Worm (Caenorhabditis elegans) whole organism, L4 larva: Measurements from ENCODE around the gene lmtr-3.
A peak's percentile ranks its signal among the peaks of the same experiment; 100 is the strongest.

Experiments
- R02D3.7 ChIP-seq: fragments of 150-350 bp; sonication (generic microtip); optimal IDR thresholded peaks from 3 replicates; lab custom pipeline; 2014; ENCODE audit warnings: missing biosample characterization, missing genetic modification characterization
- T26A8.4 ChIP-seq: fragments of 200-800 bp; sonication (Bioruptor generic); IDR thresholded peaks from 2 replicates; pipeline ENCODE4 v1.3.6; 2022; ENCODE audit warnings: missing genetic modification characterization, missing compliant biosample characterization
- Y75B8A.6 ChIP-seq: fragments of 200-800 bp; sonication (Bioruptor generic); IDR thresholded peaks from 2 replicates; pipeline ENCODE4 v1.3.6; 2022; ENCODE audit warnings: missing genetic modification reagents, missing genetic modification characterization, missing compliant biosample characterization
- ZK337.2 ChIP-seq: fragments of 200-800 bp; sonication (Bioruptor generic); IDR thresholded peaks from 2 replicates; pipeline ENCODE4 v1.3.6; 2022; ENCODE audit warnings: missing genetic modification reagents, missing genetic modification characterization, missing compliant biosample characterization
- aha-1 ChIP-seq: fragments of 150-350 bp; peaks from one replicate; lab custom pipeline; 2014; ENCODE audit warnings: missing biosample characterization, missing genetic modification characterization
- aly-2 ChIP-seq: sonication (generic microtip); optimal IDR thresholded peaks from 2 replicates; lab custom pipeline; 2018; ENCODE audit warnings: missing biosample characterization, missing genetic modification characterization
- ama-1 ChIP-seq: fragments of 150-350 bp; optimal IDR thresholded peaks from 2 replicates; lab custom pipeline; 2014; ENCODE audit warnings: inconsistent platforms, mixed read lengths
- arid-1 ChIP-seq: fragments of 200-800 bp; sonication (Bioruptor generic); conservative IDR thresholded peaks from 2 replicates; pipeline ENCODE4 v1.3.6; 2022; ENCODE audit warnings: missing genetic modification reagents, missing genetic modification characterization, missing compliant biosample characterization
- ceh-44 ChIP-seq: fragments of 200-800 bp; sonication (Bioruptor generic); IDR thresholded peaks from 2 replicates; pipeline ENCODE4 v1.3.6; 2022; ENCODE audit warnings: missing genetic modification reagents, missing genetic modification characterization, missing compliant biosample characterization
- ceh-62 ChIP-seq: sonication (generic microtip); optimal IDR thresholded peaks from 2 replicates; lab custom pipeline; 2017; ENCODE audit warnings: missing biosample characterization, missing genetic modification characterization
- ceh-82 ChIP-seq: sonication (generic microtip); optimal IDR thresholded peaks from 2 replicates; lab custom pipeline; 2017; ENCODE audit warnings: missing biosample characterization, missing genetic modification characterization
- cey-2 ChIP-seq: sonication (generic microtip); optimal IDR thresholded peaks from 3 replicates; lab custom pipeline; 2017; ENCODE audit warnings: missing genetic modification characterization, mild to moderate bottlenecking, missing compliant biosample characterization, antibody characterized with exemption, borderline replicate concordance; ENCODE audit not compliant: insufficient read depth
- daf-8 ChIP-seq: fragments of 200-800 bp; sonication (Bioruptor generic); IDR thresholded peaks from 2 replicates; pipeline ENCODE4 v1.3.6; 2022; ENCODE audit warnings: missing genetic modification characterization, missing compliant biosample characterization
- dmd-9 ChIP-seq: fragments of 200-800 bp; sonication (Bioruptor generic); IDR thresholded peaks from 2 replicates; pipeline ENCODE4 v1.3.6; 2022; ENCODE audit warnings: missing genetic modification reagents, missing genetic modification characterization, missing compliant biosample characterization
- dve-1 ChIP-seq: sonication (generic microtip); optimal IDR thresholded peaks from 2 replicates; lab custom pipeline; 2017; ENCODE audit warnings: antibody characterized with exemption, mild to moderate bottlenecking, missing genetic modification characterization, missing compliant biosample characterization; ENCODE audit not compliant: insufficient read depth
- egl-27 ChIP-seq: sonication (generic microtip); optimal IDR thresholded peaks from 3 replicates; lab custom pipeline; 2017; ENCODE audit warnings: missing biosample characterization, missing genetic modification reagents, missing genetic modification characterization
- egl-43 ChIP-seq: fragments of 200-800 bp; sonication (Bioruptor generic); IDR thresholded peaks from 2 replicates; pipeline ENCODE4 v1.3.6; 2022; ENCODE audit warnings: missing genetic modification reagents, missing genetic modification characterization, missing compliant biosample characterization
- fos-1 ChIP-seq: fragments of 150-350 bp; optimal IDR thresholded peaks from 2 replicates; lab custom pipeline; 2014; ENCODE audit warnings: missing biosample characterization, missing genetic modification characterization
- gei-8 ChIP-seq: fragments of 200-800 bp; sonication (Bioruptor generic); optimal IDR thresholded peaks from 2 replicates; lab custom pipeline; 2018; ENCODE audit warnings: mild to moderate bottlenecking, missing genetic modification characterization, missing compliant biosample characterization
- hlh-11 ChIP-seq: fragments of 200-800 bp; sonication (Bioruptor generic); optimal IDR thresholded peaks from 2 replicates; lab custom pipeline; 2018; ENCODE audit warnings: mild to moderate bottlenecking, missing genetic modification characterization, missing compliant biosample characterization
- jun-1 ChIP-seq: fragments of 150-350 bp; optimal IDR thresholded peaks from 2 replicates; lab custom pipeline; 2014; ENCODE audit warnings: missing biosample characterization, missing genetic modification reagents, missing genetic modification characterization
- lin-13 ChIP-seq: fragments of 150-350 bp; optimal IDR thresholded peaks from 2 replicates; lab custom pipeline; 2014; ENCODE audit warnings: missing biosample characterization, missing genetic modification reagents, missing genetic modification characterization
- lin-15B ChIP-seq: fragments of 150-350 bp; sonication (generic microtip); optimal IDR thresholded peaks from 3 replicates; lab custom pipeline; 2014; ENCODE audit warnings: missing biosample characterization, missing genetic modification characterization
- lin-29 ChIP-seq: fragments of 200-800 bp; sonication (Bioruptor generic); IDR thresholded peaks from 2 replicates; pipeline ENCODE4 v1.3.6; 2022; ENCODE audit warnings: missing genetic modification reagents, missing genetic modification characterization, missing compliant biosample characterization
- lin-38 ChIP-seq: fragments of 200-800 bp; sonication (Bioruptor generic); IDR thresholded peaks from 2 replicates; pipeline ENCODE4 v1.3.6; 2022; ENCODE audit warnings: missing genetic modification reagents, missing genetic modification characterization, missing compliant biosample characterization
- lin-39 ChIP-seq: fragments of 150-350 bp; optimal IDR thresholded peaks from 2 replicates; lab custom pipeline; 2014; ENCODE audit warnings: missing biosample characterization, missing genetic modification reagents, missing genetic modification characterization
- lsy-2 ChIP-seq, 2 experiments: fragments of 150-350 bp in 1 of 2; sonication (generic microtip) in 1 of 2; optimal IDR thresholded peaks; 2 replicates each; lab custom pipeline; 2014 to 2017; ENCODE audit warnings: missing biosample characterization in 2 of 2, missing genetic modification characterization in 2 of 2
- madf-9 ChIP-seq: fragments of 200-800 bp; sonication (Bioruptor generic); conservative IDR thresholded peaks from 2 replicates; pipeline ENCODE4 v1.3.6; 2022; ENCODE audit warnings: missing genetic modification reagents, missing genetic modification characterization, missing compliant biosample characterization
- mdl-1 ChIP-seq, 2 experiments: fragments of 150-350 bp in 1 of 2; sonication (generic microtip) in 1 of 2; optimal IDR thresholded peaks; 2 replicates each; lab custom pipeline; 2014 to 2017; ENCODE audit warnings: missing biosample characterization in 2 of 2, missing genetic modification characterization in 2 of 2
- mes-2 ChIP-seq: sonication (generic microtip); optimal IDR thresholded peaks from 2 replicates; lab custom pipeline; 2016; ENCODE audit warnings: missing genotype, mild to moderate bottlenecking, missing genetic modification characterization, missing compliant biosample characterization; ENCODE audit not compliant: poor library complexity, severe bottlenecking
- mxl-2 ChIP-seq: fragments of 200-800 bp; sonication (Bioruptor generic); conservative IDR thresholded peaks from 2 replicates; pipeline ENCODE4 v1.3.6; 2022; ENCODE audit warnings: missing genetic modification reagents, missing genetic modification characterization, missing compliant biosample characterization
- nhr-11 ChIP-seq: fragments of 150-350 bp; optimal IDR thresholded peaks from 2 replicates; lab custom pipeline; 2014; ENCODE audit warnings: missing biosample characterization, missing genetic modification characterization
- nhr-28 ChIP-seq: fragments of 150-350 bp; optimal IDR thresholded peaks from 2 replicates; lab custom pipeline; 2014; ENCODE audit warnings: missing biosample characterization, missing genetic modification characterization
- nhr-76 ChIP-seq: fragments of 150-350 bp; optimal IDR thresholded peaks from 2 replicates; lab custom pipeline; 2014; ENCODE audit warnings: missing biosample characterization, missing genetic modification characterization
- pha-4 ChIP-seq, 2 experiments: fragments of 150-350 bp in 1 of 2; fragments of 200-800 bp in 1 of 2; sonication (Bioruptor generic) in 1 of 2; IDR thresholded peaks in 1 of 2; optimal IDR thresholded peaks in 1 of 2; 2 replicates each; pipeline versions ENCODE4 v1.3.6 to Lab custom; 2014 to 2022; ENCODE audit warnings: missing genetic modification characterization in 2 of 2, missing genetic modification reagents in 2 of 2, missing biosample characterization in 1 of 2, missing compliant biosample characterization in 1 of 2
- pqm-1 ChIP-seq: sonication (generic microtip); optimal IDR thresholded peaks from 2 replicates; lab custom pipeline; 2017; ENCODE audit warnings: missing biosample characterization, missing genetic modification characterization
- saeg-2 ChIP-seq: fragments of 200-800 bp; sonication (Bioruptor generic); IDR thresholded peaks from 2 replicates; pipeline ENCODE4 v1.3.6; 2022; ENCODE audit warnings: missing genetic modification reagents, missing genetic modification characterization, missing compliant biosample characterization
- sdz-12 ChIP-seq: fragments of 200-800 bp; sonication (Bioruptor generic); optimal IDR thresholded peaks from 2 replicates; lab custom pipeline; 2018; ENCODE audit warnings: mild to moderate bottlenecking, missing genetic modification characterization, missing compliant biosample characterization
- skn-1 ChIP-seq: fragments of 150-350 bp; optimal IDR thresholded peaks from 2 replicates; lab custom pipeline; 2014; ENCODE audit warnings: missing biosample characterization, missing genetic modification characterization
- snpc-4 ChIP-seq: fragments of 150-350 bp; optimal IDR thresholded peaks from 2 replicates; lab custom pipeline; 2014; ENCODE audit warnings: missing biosample characterization, missing genetic modification characterization
- unc-62 ChIP-seq, 3 experiments: fragments of 150-350 bp in 1 of 3; sonication (generic microtip); optimal IDR thresholded peaks in 2 of 3; peaks in 1 of 3; 1 replicate in 1 of 3; 2 replicates in 2 of 3; lab custom pipeline; 2014 to 2017; ENCODE audit warnings: missing biosample characterization in 3 of 3, missing genetic modification characterization in 3 of 3, missing genetic modification reagents in 3 of 3, missing genotype in 1 of 3
- vab-7 ChIP-seq: fragments of 200-800 bp; sonication (Bioruptor generic); IDR thresholded peaks from 2 replicates; pipeline ENCODE4 v1.3.6; 2022; ENCODE audit warnings: missing genetic modification reagents, missing genetic modification characterization, missing compliant biosample characterization
- zfp-2 ChIP-seq: sonication (generic microtip); optimal IDR thresholded peaks from 2 replicates; lab custom pipeline; 2016; ENCODE audit warnings: mild to moderate bottlenecking, missing genetic modification characterization, missing compliant biosample characterization
- zfp-3 ChIP-seq: fragments of 200-800 bp; sonication (Bioruptor generic); conservative IDR thresholded peaks from 2 replicates; pipeline ENCODE4 v1.3.6; 2022; ENCODE audit warnings: missing genetic modification reagents, missing genetic modification characterization, missing compliant biosample characterization
- zip-11 ChIP-seq: fragments of 200-800 bp; sonication (Bioruptor generic); IDR thresholded peaks from 2 replicates; pipeline ENCODE4 v1.3.6; 2022; ENCODE audit warnings: missing genetic modification characterization, missing compliant biosample characterization
- zip-2 ChIP-seq: fragments of 150-350 bp; optimal IDR thresholded peaks from 2 replicates; lab custom pipeline; 2014; ENCODE audit warnings: missing biosample characterization, missing genetic modification characterization
- ztf-11 ChIP-seq: fragments of 150-350 bp; optimal IDR thresholded peaks from 2 replicates; lab custom pipeline; 2014; ENCODE audit warnings: missing biosample characterization, missing genetic modification characterization

The lmtr-3 gene

ce11 chrV:11082475-11082874, 41.5 kb upstream of the lmtr-3 start (continued):
- TF ChIP-seq pha-4 (GFP tag; IDR thresholded peaks at IDR 0.05; lab: Robert Waterston, UW) (peak; percentile 47; the same call in 1 of the 2 replicates), pha-4 (tag; optimal IDR thresholded peaks at IDR 0.05; lab: Kevin White, UChicago) (no peak), nhr-76 (tag; lab: Kevin White, UChicago) (no peak), hlh-11 (tag; lab: Kevin White, UChicago) (peak; percentile 78), lin-13 (GFP tag; lab: Kevin White, UChicago) (peak; percentile 16), dmd-9 (GFP tag; lab: Robert Waterston, UW) (peak; percentile 44; the same call in 1 of the 2 replicates), lin-39 (tag; lab: Kevin White, UChicago) (no peak), aly-2 (no peak), dve-1 (tag; lab: Kevin White, UChicago) (peak; percentile 11), ama-1 (lab: Kevin White, UChicago) (peak; percentile 30), egl-27 (tag; lab: Kevin White, UChicago) (no peak), daf-8 (GFP tag; lab: Robert Waterston, UW) (no peak), gei-8 (GFP tag; lab: Kevin White, UChicago) (no peak), nhr-28 (tag; lab: Kevin White, UChicago) (peak; percentile 32)

- TF ChIP-seq R02D3.7 (tag; lab: Kevin White, UChicago) (no peak), fos-1 (tag; lab: Kevin White, UChicago) (no peak), ztf-11 (no peak), aha-1 (tag; lab: Kevin White, UChicago) (no peak), Y75B8A.6 (GFP tag; lab: Robert Waterston, UW) (no peak), ZK337.2 (GFP tag; lab: Robert Waterston, UW) (no peak), zfp-3 (no peak)
These were observed 41.0 kb upstream of the lmtr-3 start for ce11 chrV:11082964-11083363.

- TF ChIP-seq pqm-1 (tag; lab: Kevin White, UChicago): no peak
- TF ChIP-seq sdz-12 (GFP tag; lab: Kevin White, UChicago): no peak
- TF ChIP-seq zfp-3: no peak
- no peak for TF ChIP-seq jun-1 (tag; lab: Kevin White, UChicago)
- no peak for TF ChIP-seq egl-43 (GFP tag; lab: Robert Waterston, UW)
- no peak for TF ChIP-seq egl-27 (tag; lab: Kevin White, UChicago)
- peak in 1 of 2 experiments; percentile 20 for TF ChIP-seq mdl-1 (tag; optimal IDR thresholded peaks at IDR 0.05; lab: Kevin White, UChicago)
- TF ChIP-seq skn-1: no peak
- TF ChIP-seq mxl-2 (GFP tag; lab: Robert Waterston, UW): no peak
- TF ChIP-seq ceh-62: no peak
- TF ChIP-seq unc-62 (GFP tag; optimal IDR thresholded peaks at IDR 0.05 in 1 of 2; lab: Kevin White, UChicago): peak in 1 of 2 experiments; percentile 45
- no peak for TF ChIP-seq unc-62 (tag; optimal IDR thresholded peaks at IDR 0.05; lab: Kevin White, UChicago)
- no peak for TF ChIP-seq lin-29 (GFP tag; lab: Robert Waterston, UW)
- peak; percentile 55 for TF ChIP-seq aha-1 (tag; lab: Kevin White, UChicago)
- TF ChIP-seq zfp-2: no peak
- TF ChIP-seq zip-2: no peak
- TF ChIP-seq arid-1 (GFP tag; lab: Robert Waterston, UW): no peak
- TF ChIP-seq lin-38 (GFP tag; lab: Robert Waterston, UW): no peak
- no peak for TF ChIP-seq fos-1 (tag; lab: Kevin White, UChicago)
- no peak for TF ChIP-seq saeg-2 (GFP tag; lab: Robert Waterston, UW)
- no peak for TF ChIP-seq lsy-2 (tag; optimal IDR thresholded peaks at IDR 0.05; lab: Kevin White, UChicago)
- TF ChIP-seq ceh-82 (tag; lab: Kevin White, UChicago): no peak
- TF ChIP-seq cey-2 (tag; lab: Kevin White, UChicago): no peak
- no peak for TF ChIP-seq ceh-44 (GFP tag; lab: Robert Waterston, UW)
- TF ChIP-seq snpc-4: no peak
- no peak for TF ChIP-seq madf-9 (GFP tag; lab: Robert Waterston, UW)
- no peak for TF ChIP-seq vab-7 (GFP tag; lab: Robert Waterston, UW)
- TF ChIP-seq mes-2 (tag; lab: Kevin White, UChicago): peak; percentile 24
- TF ChIP-seq ZK337.2 (GFP tag; lab: Robert Waterston, UW): no peak
- TF ChIP-seq zip-11: no peak
- TF ChIP-seq lin-15B (tag; lab: Kevin White, UChicago): no peak
- no peak for TF ChIP-seq T26A8.4 (GFP tag; lab: Robert Waterston, UW)
- no peak for TF ChIP-seq pha-4 (GFP tag; IDR thresholded peaks at IDR 0.05; lab: Robert Waterston, UW)
- TF ChIP-seq pha-4 (tag; optimal IDR thresholded peaks at IDR 0.05; lab: Kevin White, UChicago): no peak
- peak; percentile 66 for TF ChIP-seq nhr-11 (tag; lab: Kevin White, UChicago)
These were observed 40.3 kb upstream of the lmtr-3 start for ce11 chrV:11083691-11084090.
